Worm (Caenorhabditis elegans) whole organism, L2 larva: ENCODE measurements around the gene bcl-11.

ENCODE experiments used
- R02D3.7 ChIP-seq: fragments of 150-350 bp; optimal IDR thresholded peaks from 2 replicates; lab custom pipeline; 2014; ENCODE audit warnings: missing biosample characterization, missing genetic modification characterization
- alr-1 ChIP-seq: fragments of 150-350 bp; optimal IDR thresholded peaks from 2 replicates; lab custom pipeline; 2014; ENCODE audit warnings: missing biosample characterization, missing genetic modification characterization
- ceh-82 ChIP-seq: fragments of 150-350 bp; optimal IDR thresholded peaks from 2 replicates; lab custom pipeline; 2014; ENCODE audit warnings: missing biosample characterization, missing genetic modification characterization
- elt-3 ChIP-seq: sonication (generic microtip); optimal IDR thresholded peaks from 2 replicates; lab custom pipeline; 2017; ENCODE audit warnings: missing biosample characterization, missing genetic modification characterization
- fos-1 ChIP-seq: fragments of 150-350 bp; optimal IDR thresholded peaks from 2 replicates; lab custom pipeline; 2014; ENCODE audit warnings: missing biosample characterization, missing genetic modification characterization
- lin-39 ChIP-seq: fragments of 150-350 bp; optimal IDR thresholded peaks from 2 replicates; lab custom pipeline; 2014; ENCODE audit warnings: missing biosample characterization, missing genetic modification reagents, missing genetic modification characterization
- mab-5 ChIP-seq: fragments of 150-350 bp; optimal IDR thresholded peaks from 2 replicates; lab custom pipeline; 2014; ENCODE audit warnings: missing biosample characterization, missing genetic modification characterization
- nhr-11 ChIP-seq: fragments of 150-350 bp; optimal IDR thresholded peaks from 2 replicates; lab custom pipeline; 2014; ENCODE audit warnings: missing biosample characterization, missing genetic modification characterization
- nhr-237 ChIP-seq: fragments of 150-350 bp; optimal IDR thresholded peaks from 2 replicates; lab custom pipeline; 2014; ENCODE audit warnings: missing biosample characterization, missing genetic modification characterization
- nhr-77 ChIP-seq: fragments of 150-350 bp; optimal IDR thresholded peaks from 2 replicates; lab custom pipeline; 2014; ENCODE audit warnings: missing biosample characterization, missing genetic modification characterization
- snpc-4 ChIP-seq: fragments of 150-350 bp; optimal IDR thresholded peaks from 2 replicates; lab custom pipeline; 2014; ENCODE audit warnings: missing biosample characterization, missing genetic modification characterization
- unc-55 ChIP-seq: fragments of 150-350 bp; sonication (generic microtip); optimal IDR thresholded peaks from 3 replicates; lab custom pipeline; 2014; ENCODE audit warnings: missing biosample characterization, missing genetic modification reagents, missing genetic modification characterization
- unc-62 ChIP-seq: fragments of 150-350 bp; optimal IDR thresholded peaks from 2 replicates; lab custom pipeline; 2014; ENCODE audit warnings: missing biosample characterization, missing genetic modification reagents, missing genetic modification characterization
- ztf-4 ChIP-seq: fragments of 150-350 bp; optimal IDR thresholded peaks from 2 replicates; lab custom pipeline; 2014; ENCODE audit warnings: missing biosample characterization, missing genetic modification characterization

ce11 chrV:6322749-6323367, 33.0 kb upstream of the bcl-11 start:
- TF ChIP-seq unc-62 (no peak), elt-3 (tag; lab: Kevin White, UChicago) (no peak), alr-1 (tag; lab: Kevin White, UChicago) (no peak), snpc-4 (no peak), nhr-237 (tag; lab: Kevin White, UChicago) (no peak), fos-1 (tag; lab: Kevin White, UChicago) (peak; percentile 14), nhr-77 (tag; lab: Kevin White, UChicago) (no peak), ztf-4 (tag; lab: Kevin White, UChicago) (peak; percentile 15), lin-39 (tag; lab: Kevin White, UChicago) (no peak), ceh-82 (tag; lab: Kevin White, UChicago) (no peak), R02D3.7 (tag; lab: Kevin White, UChicago) (no peak), nhr-11 (no peak), unc-55 (GFP tag; lab: Kevin White, UChicago) (no peak), mab-5 (tag; lab: Kevin White, UChicago) (no peak)
